Worm (Caenorhabditis elegans): ENCODE data around the gene R13H4.2.

Gene R13H4.2

DNA sequence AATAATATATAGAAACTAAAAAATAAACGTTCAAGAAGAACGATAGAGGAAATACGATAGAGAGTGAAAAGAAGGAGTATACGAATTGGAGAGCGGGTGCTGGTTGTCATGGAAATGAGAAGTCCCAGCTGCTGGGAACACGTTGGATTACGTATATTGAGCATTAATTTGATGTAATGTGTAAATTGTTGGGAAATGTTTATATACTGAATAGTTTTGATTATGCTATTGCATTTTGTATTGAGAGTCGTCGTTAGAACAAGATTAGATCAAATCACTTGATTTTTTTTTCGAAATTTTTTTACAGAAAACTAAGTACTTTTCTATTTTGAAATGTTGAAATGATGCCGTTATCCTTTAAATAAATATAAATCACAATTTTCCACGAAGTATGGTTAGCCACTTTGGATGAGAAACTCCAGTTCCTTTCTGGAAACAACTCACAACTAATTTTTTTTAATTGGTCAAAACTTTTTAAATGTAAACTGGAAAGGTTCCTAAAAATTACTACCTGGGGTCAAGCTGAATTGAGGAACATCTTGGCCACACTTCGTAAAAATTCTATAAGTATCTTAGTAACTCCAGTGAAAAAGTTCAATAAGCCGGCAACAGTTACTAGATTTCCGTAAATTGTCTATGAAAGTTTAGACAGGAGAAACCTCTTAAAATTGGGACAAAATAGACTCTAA, 7.6 kb downstream of the R13H4.2 start, which contains the start of gene nphp-4:
Gene nphp-4 (minus strand): TSS at position 51 of the 689 bp plus-strand sequence.
- TF ChIP-seq lsy-12 (tag; optimal IDR thresholded peaks at IDR 0.05) (no peak), nhr-23 (tag; optimal IDR thresholded peaks at IDR 0.05) (no peak), nhr-237 (tag; optimal IDR thresholded peaks at IDR 0.05) (no peak), hmg-11 (tag; optimal IDR thresholded peaks at IDR 0.05) (no peak), snpc-4 (tag; optimal IDR thresholded peaks at IDR 0.05) (no peak), fkh-10 (GFP tag; optimal IDR thresholded peaks at IDR 0.05) (no peak), pqm-1 (tag; optimal IDR thresholded peaks at IDR 0.05) (no peak), nfya-1 (tag; optimal IDR thresholded peaks at IDR 0.05; ENCODE audit: insufficient read depth) (no peak), nhr-67 (tag; optimal IDR thresholded peaks at IDR 0.05) (no peak), elt-2 (tag; optimal IDR thresholded peaks at IDR 0.05) (no peak), ceh-9 (tag; optimal IDR thresholded peaks at IDR 0.05) (no peak), nhr-77 (tag; optimal IDR thresholded peaks at IDR 0.05) (no peak), egl-27 (tag; optimal IDR thresholded peaks at IDR 0.05) (no peak), aly-2 (tag; optimal IDR thresholded peaks at IDR 0.05) (no peak), jun-1 (tag; optimal IDR thresholded peaks at IDR 0.05) (no peak), unc-39 (tag; optimal IDR thresholded peaks at IDR 0.05) (no peak), zag-1 (tag; optimal IDR thresholded peaks at IDR 0.05) (no peak), ama-1 (optimal IDR thresholded peaks at IDR 0.05) (no peak), pha-4 (tag; optimal IDR thresholded peaks at IDR 0.05) (no peak)

DNA sequence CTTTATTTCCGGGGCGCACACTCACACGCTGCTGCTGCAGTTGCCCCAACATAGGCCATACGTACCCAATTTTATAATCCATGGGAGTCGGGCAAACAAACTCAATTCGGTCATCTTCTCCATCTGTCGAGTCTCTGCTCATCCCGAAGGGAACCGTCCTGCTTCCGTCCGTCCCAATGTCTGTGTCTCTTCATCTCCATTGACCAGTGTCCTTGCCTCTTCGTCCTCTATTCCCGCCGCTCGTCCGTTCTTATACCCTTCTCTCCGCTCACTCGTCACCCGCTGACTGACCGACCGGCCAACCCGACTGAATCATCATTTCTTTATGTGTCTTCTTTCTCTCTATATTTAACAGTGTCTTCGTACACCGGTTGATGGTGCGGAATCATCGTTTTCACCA, 8.6 kb downstream of the R13H4.2 start:
- peak; percentile 28 for TF ChIP-seq nhr-23 (tag; optimal IDR thresholded peaks at IDR 0.05)
- no peak for TF ChIP-seq ztf-4 (tag; optimal IDR thresholded peaks at IDR 0.05)
- peak; percentile 62 for TF ChIP-seq hmg-11 (tag; optimal IDR thresholded peaks at IDR 0.05)
- TF ChIP-seq jun-1 (tag; optimal IDR thresholded peaks at IDR 0.05) = peak; percentile 8
- TF ChIP-seq fkh-2 (tag; optimal IDR thresholded peaks at IDR 0.05) = no peak
- TF ChIP-seq tbx-2 (tag; optimal IDR thresholded peaks at IDR 0.05) = peak; percentile 4
- no peak for TF ChIP-seq nhr-76 (tag; optimal IDR thresholded peaks at IDR 0.05)
- peak; percentile 42 for TF ChIP-seq nfya-1 (tag; optimal IDR thresholded peaks at IDR 0.05; ENCODE audit: insufficient read depth)
- peak; percentile 40 for TF ChIP-seq pha-4 (tag; optimal IDR thresholded peaks at IDR 0.05)
- peak; percentile 42 for TF ChIP-seq lin-39 (tag; optimal IDR thresholded peaks at IDR 0.05)
- no peak for TF ChIP-seq nhr-77 (tag; optimal IDR thresholded peaks at IDR 0.05)
- peak; percentile 37 for TF ChIP-seq snpc-4 (tag; optimal IDR thresholded peaks at IDR 0.05)
- TF ChIP-seq lsy-12 (tag; optimal IDR thresholded peaks at IDR 0.05) = no peak
- TF ChIP-seq fos-1 (tag; optimal IDR thresholded peaks at IDR 0.05) = peak; percentile 43
- TF ChIP-seq nhr-25 (tag; optimal IDR thresholded peaks at IDR 0.05) = peak; percentile 59
- TF ChIP-seq aly-2 (tag; optimal IDR thresholded peaks at IDR 0.05) = no peak
- peak; percentile 8 for TF ChIP-seq elt-2 (tag; optimal IDR thresholded peaks at IDR 0.05)

DNA sequence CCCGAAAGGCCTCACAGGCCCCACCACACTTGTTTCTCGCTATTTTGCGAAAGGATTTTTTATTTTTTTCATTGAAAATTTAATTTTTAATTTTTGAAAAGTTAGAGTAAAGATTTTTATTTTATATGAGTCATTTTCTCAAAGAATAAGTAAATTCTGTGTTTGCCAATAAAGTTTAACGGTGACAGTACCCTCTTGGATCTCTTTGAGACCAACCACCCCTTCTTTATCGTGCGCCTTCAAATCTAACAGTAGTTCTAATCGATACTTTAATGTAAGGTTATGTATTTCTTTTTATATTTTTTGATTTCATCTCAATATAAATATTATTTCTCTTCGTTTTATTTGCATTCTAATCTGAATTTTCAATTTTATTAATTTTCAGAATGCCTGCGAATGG, 9.3 kb downstream of the R13H4.2 start, which contains the start of gene hmp-1:
Gene hmp-1 (plus strand): TSS at position 380 of the 400 bp plus-strand sequence.
- TF ChIP-seq lsy-12 (tag; optimal IDR thresholded peaks at IDR 0.05) (no peak), lin-39 (tag; optimal IDR thresholded peaks at IDR 0.05) (no peak), nhr-11 (tag; optimal IDR thresholded peaks at IDR 0.05) (no peak), daf-12 (tag; optimal IDR thresholded peaks at IDR 0.05) (no peak), nhr-76 (tag; optimal IDR thresholded peaks at IDR 0.05) (no peak), unc-39 (tag; optimal IDR thresholded peaks at IDR 0.05) (no peak), unc-62 (GFP tag; optimal IDR thresholded peaks at IDR 0.05) (no peak), R02D3.7 (tag; optimal IDR thresholded peaks at IDR 0.05) (no peak), fos-1 (tag; optimal IDR thresholded peaks at IDR 0.05) (no peak)

DNA sequence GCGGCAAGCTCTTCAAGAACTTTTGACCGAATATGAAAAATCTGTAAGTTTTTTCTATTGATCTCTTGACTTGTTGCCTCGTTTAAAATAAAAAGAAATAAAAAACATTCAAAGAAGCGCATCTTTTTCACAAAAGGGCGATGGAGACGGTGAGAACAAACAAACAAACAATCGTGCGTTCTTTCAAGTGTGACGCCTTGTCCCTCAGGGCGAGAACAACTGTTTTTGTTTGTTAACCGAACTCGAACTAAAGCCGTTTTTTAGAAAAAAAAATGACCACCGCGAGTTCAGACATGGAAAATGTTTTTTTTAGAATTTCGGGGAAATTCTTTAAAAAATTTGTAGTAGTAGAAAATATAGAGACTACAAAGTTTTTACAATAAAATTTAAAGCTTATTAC, 10.8 kb downstream of the R13H4.2 start:
- TF ChIP-seq snpc-4 (tag; optimal IDR thresholded peaks at IDR 0.05) (no peak), pha-4 (tag; optimal IDR thresholded peaks at IDR 0.05) (peak; percentile 77)

DNA sequence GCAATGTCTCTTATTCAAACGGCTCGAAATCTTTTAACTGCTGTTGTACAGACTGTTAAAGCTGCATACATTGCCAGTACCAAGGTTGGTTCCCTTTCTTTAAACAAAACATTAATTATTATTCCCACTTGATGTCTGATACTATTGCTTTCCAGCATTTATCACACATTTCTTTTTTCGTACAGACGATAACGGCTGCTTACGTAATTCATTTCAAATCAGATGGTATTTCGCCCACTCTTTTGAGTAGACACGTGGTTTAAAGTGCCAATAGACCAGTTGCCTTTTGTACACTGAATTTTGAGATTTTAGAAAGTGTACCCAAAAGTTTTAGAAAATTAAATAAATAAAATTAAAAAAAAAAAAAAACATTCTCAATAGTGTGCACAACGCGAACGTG, 13.2 kb downstream of the R13H4.2 start:
- TF ChIP-seq pqm-1 (tag; optimal IDR thresholded peaks at IDR 0.05) (peak; percentile 30), eor-1 (tag; optimal IDR thresholded peaks at IDR 0.05) (no peak), elt-2 (tag; optimal IDR thresholded peaks at IDR 0.05) (peak; percentile 66)

DNA sequence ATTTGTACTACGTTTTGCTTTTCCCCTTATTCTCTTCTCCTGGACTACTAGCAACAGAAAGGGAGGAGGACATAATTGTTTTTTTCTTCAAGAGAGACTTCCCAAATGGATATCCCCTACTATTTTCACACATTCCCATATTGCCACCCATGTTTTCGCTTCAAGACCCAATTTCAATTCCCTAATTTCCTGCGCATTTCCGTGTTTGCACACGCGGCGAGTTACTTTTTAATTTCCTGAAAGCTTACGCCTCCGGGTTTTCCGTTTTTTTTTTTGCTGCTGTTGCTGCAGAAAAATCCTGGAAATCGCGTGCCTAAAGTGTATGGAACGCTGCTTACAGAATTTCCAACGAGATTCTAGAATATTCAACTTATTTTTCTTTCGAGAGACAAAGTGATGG, 16.1 kb downstream of the R13H4.2 start:
- TF ChIP-seq hmg-11 (tag; optimal IDR thresholded peaks at IDR 0.05) (no peak), egl-5 (tag; optimal IDR thresholded peaks at IDR 0.05) (no peak), ama-1 (optimal IDR thresholded peaks at IDR 0.05) (no peak), nhr-23 (tag; optimal IDR thresholded peaks at IDR 0.05) (no peak), lin-39 (tag; optimal IDR thresholded peaks at IDR 0.05) (peak; percentile 15), ceh-16 (tag; optimal IDR thresholded peaks at IDR 0.05) (no peak), egl-27 (tag; optimal IDR thresholded peaks at IDR 0.05) (no peak)
